Fruit fly (Drosophila melanogaster) whole organism: ENCODE data around the gene CG45105.

Experiments
- CG8478 ChIP-seq: fragments of >200 bp; optimal IDR thresholded peaks from 2 replicates; lab custom pipeline; 2018; ENCODE audit warnings: inconsistent platforms
- Dll ChIP-seq: fragments of >200 bp; optimal IDR thresholded peaks from 2 replicates; lab custom pipeline; 2017
- EcR ChIP-seq, 2 experiments: fragments of >200 bp; optimal IDR thresholded peaks; 2 replicates each; lab custom pipeline; 2017; ENCODE audit warnings: missing biosample characterization in 2 of 2, missing genetic modification characterization in 2 of 2, missing genetic modification reagents in 2 of 2
- pan ChIP-seq: fragments of >200 bp; optimal IDR thresholded peaks from 2 replicates; lab custom pipeline; 2017
- psq ChIP-seq: fragments of >200 bp; optimal IDR thresholded peaks from 2 replicates; lab custom pipeline; 2017
- usp ChIP-seq: fragments of >200 bp; optimal IDR thresholded peaks from 2 replicates; lab custom pipeline; 2017; ENCODE audit warnings: missing biosample characterization, missing genetic modification characterization, mixed read lengths

The CG45105 gene

dm6 chr3R:15899650-15900049, 18.2 kb downstream of the CG45105 start:
- TF ChIP-seq Dll (lab: Kevin White, UChicago) (no peak), usp (no peak), psq (lab: Kevin White, UChicago) (no peak), CG8478 (no peak), EcR (GFP tag; optimal IDR thresholded peaks at IDR 0.05; lab: Kevin White, UChicago) (no peak), pan (lab: Kevin White, UChicago) (no peak)

- no peak for TF ChIP-seq pan (lab: Kevin White, UChicago)
- no peak for TF ChIP-seq psq (lab: Kevin White, UChicago)
- no peak for TF ChIP-seq Dll (lab: Kevin White, UChicago)
- TF ChIP-seq EcR (GFP tag; optimal IDR thresholded peaks at IDR 0.05; lab: Kevin White, UChicago): no peak
- TF ChIP-seq usp: no peak
- TF ChIP-seq CG8478: no peak
Observed at dm6 chr3R:15898302-15898701, 19.5 kb downstream of the CG45105 start.

dm6 chr3R:15895978-15896377, 21.8 kb downstream of the CG45105 start, which contains the start of gene CG14877:
CG14877 (minus strand) TSS chr3R:15896078.
- TF ChIP-seq EcR (GFP tag; optimal IDR thresholded peaks at IDR 0.05; lab: Kevin White, UChicago): no peak
- no peak for TF ChIP-seq psq (lab: Kevin White, UChicago)
- no peak for TF ChIP-seq CG8478
- TF ChIP-seq usp: no peak
- TF ChIP-seq Dll (lab: Kevin White, UChicago): no peak
- no peak for TF ChIP-seq pan (lab: Kevin White, UChicago)

DNA sequence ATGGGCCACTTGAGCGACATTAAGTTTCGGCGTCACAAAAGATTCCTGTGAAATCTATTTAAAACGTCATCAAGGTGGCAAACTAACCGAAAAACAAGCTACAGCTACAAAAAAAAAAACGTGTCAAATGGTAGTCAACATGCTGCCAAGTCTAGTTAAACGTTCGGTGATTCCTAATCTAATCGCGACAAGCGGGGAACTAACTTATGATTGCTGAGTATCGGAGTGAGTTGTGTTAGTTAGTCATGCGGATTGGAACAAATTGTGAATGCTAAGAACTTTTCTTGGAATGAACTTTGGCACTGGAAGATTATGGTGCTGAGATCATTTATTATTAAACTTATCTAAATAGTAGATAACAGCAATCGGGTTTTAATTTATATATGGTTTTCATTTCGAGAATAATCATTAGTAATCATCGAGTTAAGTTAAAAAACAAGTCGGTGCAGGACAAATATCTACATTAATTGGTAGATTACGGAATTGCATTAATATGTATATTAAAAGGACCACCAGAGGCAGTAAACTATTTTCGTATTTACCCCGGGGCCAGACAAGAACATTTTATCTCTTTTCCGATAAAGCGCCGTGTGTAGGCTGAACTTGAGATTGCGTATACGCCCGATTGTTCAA, 26.5 kb downstream of the CG45105 start:
- TF ChIP-seq psq (lab: Kevin White, UChicago) (no peak), Dll (lab: Kevin White, UChicago) (no peak), CG8478 (no peak), EcR (GFP tag; optimal IDR thresholded peaks at IDR 0.05; lab: Kevin White, UChicago) (no peak)

dm6 chr3R:15875611-15876010, 42.2 kb downstream of the CG45105 start, which contains the start of gene CG31183:
CG31183 (minus strand) TSS chr3R:15875939.
- no peak for TF ChIP-seq psq (lab: Kevin White, UChicago)
- TF ChIP-seq CG8478: no peak
- no peak for TF ChIP-seq EcR (GFP tag; optimal IDR thresholded peaks at IDR 0.05; lab: Kevin White, UChicago)
- TF ChIP-seq Dll (lab: Kevin White, UChicago): no peak

- no peak for TF ChIP-seq Dll (lab: Kevin White, UChicago)
- no peak for TF ChIP-seq psq (lab: Kevin White, UChicago)
- TF ChIP-seq EcR (GFP tag; optimal IDR thresholded peaks at IDR 0.05; lab: Kevin White, UChicago): no peak
Observed at dm6 chr3R:15872829-15873440, 44.9 kb downstream of the CG45105 start.
